Worm (Caenorhabditis elegans) whole organism, L4 larva: ENCODE results near the gene lgc-16.

Experiments used
- F49E8.2 ChIP-seq: sonication (generic microtip); optimal IDR thresholded peaks from 2 replicates; lab custom pipeline; 2016; ENCODE audit warnings: missing compliant biosample characterization, mild to moderate bottlenecking, missing genetic modification characterization, borderline replicate concordance
- ZK546.5 ChIP-seq, 2 experiments: sonication (generic microtip); optimal IDR thresholded peaks; 2 replicates each; lab custom pipeline; 2017; ENCODE audit warnings: missing biosample characterization in 2 of 2, missing genetic modification characterization in 2 of 2
- hlh-11 ChIP-seq: fragments of 200-800 bp; sonication (Bioruptor generic); optimal IDR thresholded peaks from 2 replicates; lab custom pipeline; 2018; ENCODE audit warnings: mild to moderate bottlenecking, missing genetic modification characterization, missing compliant biosample characterization
- nhr-11 ChIP-seq: fragments of 150-350 bp; optimal IDR thresholded peaks from 2 replicates; lab custom pipeline; 2014; ENCODE audit warnings: missing biosample characterization, missing genetic modification characterization
- nhr-237 ChIP-seq: sonication (generic microtip); optimal IDR thresholded peaks from 2 replicates; lab custom pipeline; 2017; ENCODE audit warnings: missing biosample characterization, missing genetic modification characterization
- nhr-25 ChIP-seq: sonication (generic microtip); optimal IDR thresholded peaks from 2 replicates; lab custom pipeline; 2017; ENCODE audit warnings: missing genetic modification characterization, mild to moderate bottlenecking, missing compliant biosample characterization, antibody characterized with exemption, moderate library complexity, borderline replicate concordance; ENCODE audit not compliant: insufficient read depth
- nhr-76 ChIP-seq: fragments of 150-350 bp; optimal IDR thresholded peaks from 2 replicates; lab custom pipeline; 2014; ENCODE audit warnings: missing biosample characterization, missing genetic modification characterization
- pha-4 ChIP-seq, 2 experiments: fragments of 150-350 bp in 1 of 2; fragments of 200-800 bp in 1 of 2; sonication (Bioruptor generic) in 1 of 2; IDR thresholded peaks in 1 of 2; optimal IDR thresholded peaks in 1 of 2; 2 replicates each; pipeline versions ENCODE4 v1.3.6 to Lab custom; 2014 to 2022; ENCODE audit warnings: missing genetic modification characterization in 2 of 2, missing genetic modification reagents in 2 of 2, missing biosample characterization in 1 of 2, missing compliant biosample characterization in 1 of 2
- saeg-2 ChIP-seq: fragments of 200-800 bp; sonication (Bioruptor generic); IDR thresholded peaks from 2 replicates; pipeline ENCODE4 v1.3.6; 2022; ENCODE audit warnings: missing genetic modification reagents, missing genetic modification characterization, missing compliant biosample characterization
- snpc-4 ChIP-seq: fragments of 150-350 bp; optimal IDR thresholded peaks from 2 replicates; lab custom pipeline; 2014; ENCODE audit warnings: missing biosample characterization, missing genetic modification characterization
- zag-1 ChIP-seq: fragments of 150-350 bp; optimal IDR thresholded peaks from 2 replicates; lab custom pipeline; 2014; ENCODE audit warnings: missing biosample characterization, missing genetic modification characterization
- zip-2 ChIP-seq: fragments of 150-350 bp; optimal IDR thresholded peaks from 2 replicates; lab custom pipeline; 2014; ENCODE audit warnings: missing biosample characterization, missing genetic modification characterization

- no peak for TF ChIP-seq zip-2 (tag; lab: Kevin White, UChicago)
- TF ChIP-seq pha-4 (GFP tag; IDR thresholded peaks at IDR 0.05; lab: Robert Waterston, UW), result no peak
- no peak for TF ChIP-seq pha-4 (tag; optimal IDR thresholded peaks at IDR 0.05; lab: Kevin White, UChicago)
- no peak for TF ChIP-seq nhr-11
- no peak for TF ChIP-seq nhr-25 (tag; lab: Kevin White, UChicago)
- no peak for TF ChIP-seq ZK546.5 (tag; optimal IDR thresholded peaks at IDR 0.05; lab: Kevin White, UChicago)
- no peak for TF ChIP-seq hlh-11 (tag; lab: Kevin White, UChicago)
- TF ChIP-seq saeg-2 (GFP tag; lab: Robert Waterston, UW), result no peak
- TF ChIP-seq snpc-4 (tag; lab: Kevin White, UChicago), result no peak
- TF ChIP-seq nhr-237, result no peak
- TF ChIP-seq zag-1 (tag; lab: Kevin White, UChicago), result no peak
- no peak for TF ChIP-seq nhr-76 (tag; lab: Kevin White, UChicago)
- TF ChIP-seq F49E8.2 (tag; lab: Kevin White, UChicago), result no peak
These were observed 23.2 kb upstream of the lgc-16 start for ce11 chrX:12095200-12095599.
